Fruit fly (Drosophila melanogaster) S2 (cell line): ENCODE measurements around the gene CG33282.

Source experiments
- CG8478 ChIP-seq: fragments of >200 bp; optimal IDR thresholded peaks from 2 replicates; lab custom pipeline; 2018
- CTCF ChIP-seq, 2 experiments: fragments of >200 bp; optimal IDR thresholded peaks; 2 replicates each; lab custom pipeline; 2018

dm6 chr2L:3346483-3346839 lies 18.8 kb downstream of the CG33282 start:
- TF ChIP-seq CG8478 (lab: Kevin White, UChicago) (no peak), CTCF (optimal IDR thresholded peaks at IDR 0.05; lab: Kevin White, UChicago) (no peak)
